Fruit fly (Drosophila melanogaster): ENCODE data around the gene epsilonCOP.

DNA sequence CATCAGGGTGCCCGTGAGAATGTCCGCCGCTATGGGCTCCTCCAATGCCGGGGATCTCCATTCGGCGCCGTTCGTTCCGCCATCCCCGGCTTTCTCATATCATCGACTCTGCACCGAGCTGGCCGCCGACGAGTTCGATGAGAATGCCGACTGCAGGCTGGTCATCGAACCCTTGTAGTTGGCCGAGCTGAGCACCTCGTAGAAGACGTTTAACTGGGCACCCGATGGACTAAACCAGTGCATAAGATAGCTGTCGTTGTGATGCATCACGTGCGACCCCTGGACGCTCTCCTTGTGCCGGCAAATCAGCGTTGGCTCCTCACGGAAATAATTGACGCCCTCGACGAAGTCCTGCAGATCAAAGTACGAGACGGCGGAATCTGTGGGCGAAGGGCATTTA, 39.1 kb upstream of the epsilonCOP start:
- TF ChIP-seq CTCF (optimal IDR thresholded peaks at IDR 0.05), result no peak
- TF ChIP-seq CG8478 (optimal IDR thresholded peaks at IDR 0.05), result no peak

All from S2 (cell line).